Worm (Caenorhabditis elegans) whole organism, L2 larva: Measurements from ENCODE around the gene M18.6.

Source experiments
- C34F6.9 ChIP-seq: fragments of 150-350 bp; optimal IDR thresholded peaks from 2 replicates; lab custom pipeline; 2014; ENCODE audit warnings: missing biosample characterization, missing genetic modification characterization
- F13H6.1 ChIP-seq: sonication (generic microtip); optimal IDR thresholded peaks from 2 replicates; lab custom pipeline; 2016; ENCODE audit warnings: missing genetic modification characterization, missing compliant biosample characterization
- R02D3.7 ChIP-seq: fragments of 150-350 bp; optimal IDR thresholded peaks from 2 replicates; lab custom pipeline; 2014; ENCODE audit warnings: missing biosample characterization, missing genetic modification characterization
- Y55F3AM.14 ChIP-seq: fragments of 200-800 bp; sonication (Bioruptor generic); optimal IDR thresholded peaks from 2 replicates; lab custom pipeline; 2018; ENCODE audit warnings: mild to moderate bottlenecking, missing genetic modification characterization, missing compliant biosample characterization
- ZK546.5 ChIP-seq: sonication (generic microtip); optimal IDR thresholded peaks from 2 replicates; lab custom pipeline; 2017; ENCODE audit warnings: missing biosample characterization, missing genetic modification characterization
- alr-1 ChIP-seq: fragments of 150-350 bp; optimal IDR thresholded peaks from 2 replicates; lab custom pipeline; 2014; ENCODE audit warnings: missing biosample characterization, missing genetic modification characterization
- aly-2 ChIP-seq: fragments of 150-350 bp; optimal IDR thresholded peaks from 2 replicates; lab custom pipeline; 2014; ENCODE audit warnings: missing biosample characterization, missing genetic modification characterization
- ama-1 ChIP-seq: fragments of 150-350 bp; optimal IDR thresholded peaks from 2 replicates; lab custom pipeline; 2018; ENCODE audit warnings: inconsistent platforms
- blmp-1 ChIP-seq: sonication (generic microtip); optimal IDR thresholded peaks from 2 replicates; lab custom pipeline; 2017; ENCODE audit warnings: missing genetic modification characterization, mild to moderate bottlenecking, missing compliant biosample characterization, antibody characterized with exemption, moderate library complexity; ENCODE audit not compliant: insufficient read depth
- ceh-16 ChIP-seq: fragments of 150-350 bp; optimal IDR thresholded peaks from 2 replicates; lab custom pipeline; 2014; ENCODE audit warnings: missing biosample characterization, missing genetic modification characterization
- ceh-82 ChIP-seq: fragments of 150-350 bp; optimal IDR thresholded peaks from 2 replicates; lab custom pipeline; 2014; ENCODE audit warnings: missing biosample characterization, missing genetic modification characterization
- crh-2 ChIP-seq: sonication (generic microtip); optimal IDR thresholded peaks from 2 replicates; lab custom pipeline; 2017; ENCODE audit warnings: missing biosample characterization, missing genetic modification characterization
- elt-1 ChIP-seq: fragments of 150-350 bp; optimal IDR thresholded peaks from 2 replicates; lab custom pipeline; 2014; ENCODE audit warnings: missing biosample characterization, missing genetic modification characterization
- elt-3 ChIP-seq: sonication (generic microtip); optimal IDR thresholded peaks from 2 replicates; lab custom pipeline; 2017; ENCODE audit warnings: missing biosample characterization, missing genetic modification characterization
- fos-1 ChIP-seq: fragments of 150-350 bp; optimal IDR thresholded peaks from 2 replicates; lab custom pipeline; 2014; ENCODE audit warnings: missing biosample characterization, missing genetic modification characterization
- lin-11 ChIP-seq: fragments of 150-350 bp; sonication (generic microtip); optimal IDR thresholded peaks from 2 replicates; lab custom pipeline; 2014; ENCODE audit warnings: missing biosample characterization, missing genetic modification characterization, inconsistent platforms, mixed read lengths
- lin-39 ChIP-seq: fragments of 150-350 bp; optimal IDR thresholded peaks from 2 replicates; lab custom pipeline; 2014; ENCODE audit warnings: missing biosample characterization, missing genetic modification reagents, missing genetic modification characterization
- lsy-2 ChIP-seq, 2 experiments: fragments of 150-350 bp in 1 of 2; sonication (generic microtip) in 1 of 2; optimal IDR thresholded peaks; 2 replicates each; lab custom pipeline; 2014 to 2017; ENCODE audit warnings: missing biosample characterization in 2 of 2, missing genetic modification characterization in 2 of 2
- mab-5 ChIP-seq: fragments of 150-350 bp; optimal IDR thresholded peaks from 2 replicates; lab custom pipeline; 2014; ENCODE audit warnings: missing biosample characterization, missing genetic modification characterization
- mbf-1 ChIP-seq: sonication (generic microtip); optimal IDR thresholded peaks from 2 replicates; lab custom pipeline; 2017; ENCODE audit warnings: missing biosample characterization, missing genetic modification characterization
- mdl-1 ChIP-seq, 2 experiments: fragments of 150-350 bp in 1 of 2; sonication (generic microtip) in 1 of 2; optimal IDR thresholded peaks; 2 replicates each; lab custom pipeline; 2017; ENCODE audit warnings: missing biosample characterization in 2 of 2, missing genetic modification characterization in 2 of 2
- nhr-10 ChIP-seq: sonication (generic microtip); optimal IDR thresholded peaks from 2 replicates; lab custom pipeline; 2017; ENCODE audit warnings: missing biosample characterization, missing genetic modification characterization
- nhr-11 ChIP-seq: fragments of 150-350 bp; optimal IDR thresholded peaks from 2 replicates; lab custom pipeline; 2014; ENCODE audit warnings: missing biosample characterization, missing genetic modification characterization
- nhr-12 ChIP-seq: fragments of 150-350 bp; optimal IDR thresholded peaks from 2 replicates; lab custom pipeline; 2014; ENCODE audit warnings: missing biosample characterization, missing genetic modification characterization
- nhr-129 ChIP-seq: fragments of 150-350 bp; optimal IDR thresholded peaks from 2 replicates; lab custom pipeline; 2014; ENCODE audit warnings: missing biosample characterization, missing genetic modification characterization
- nhr-21 ChIP-seq: fragments of 150-350 bp; optimal IDR thresholded peaks from 2 replicates; lab custom pipeline; 2014; ENCODE audit warnings: missing biosample characterization, missing genetic modification characterization
- nhr-23 ChIP-seq: fragments of 150-350 bp; optimal IDR thresholded peaks from 2 replicates; lab custom pipeline; 2014; ENCODE audit warnings: missing biosample characterization, missing genetic modification reagents, missing genetic modification characterization
- nhr-25 ChIP-seq: fragments of 150-350 bp; sonication (generic microtip); optimal IDR thresholded peaks from 3 replicates; lab custom pipeline; 2014; ENCODE audit warnings: missing biosample characterization, missing genetic modification characterization
- nhr-6 ChIP-seq: fragments of 150-350 bp; optimal IDR thresholded peaks from 2 replicates; lab custom pipeline; 2014; ENCODE audit warnings: missing biosample characterization, missing genetic modification characterization
- nhr-77 ChIP-seq: fragments of 150-350 bp; optimal IDR thresholded peaks from 2 replicates; lab custom pipeline; 2014; ENCODE audit warnings: missing biosample characterization, missing genetic modification characterization
- peb-1 ChIP-seq: fragments of 150-350 bp; optimal IDR thresholded peaks from 2 replicates; lab custom pipeline; 2014; ENCODE audit warnings: missing biosample characterization, missing genetic modification characterization
- sem-4 ChIP-seq: fragments of 150-350 bp; optimal IDR thresholded peaks from 2 replicates; lab custom pipeline; 2014; ENCODE audit warnings: missing biosample characterization, missing genetic modification reagents, missing genetic modification characterization
- skn-1 ChIP-seq: sonication (generic microtip); optimal IDR thresholded peaks from 2 replicates; lab custom pipeline; 2017; ENCODE audit warnings: missing biosample characterization, missing genetic modification characterization
- sma-3 ChIP-seq: sonication (generic microtip); optimal IDR thresholded peaks from 2 replicates; lab custom pipeline; 2016; ENCODE audit warnings: missing genetic modification reagents, missing genetic modification characterization, missing compliant biosample characterization
- unc-39 ChIP-seq: fragments of 150-350 bp; optimal IDR thresholded peaks from 2 replicates; lab custom pipeline; 2014; ENCODE audit warnings: missing biosample characterization, missing genetic modification characterization
- unc-55 ChIP-seq: fragments of 150-350 bp; sonication (generic microtip); optimal IDR thresholded peaks from 3 replicates; lab custom pipeline; 2014; ENCODE audit warnings: missing biosample characterization, missing genetic modification reagents, missing genetic modification characterization
- unc-62 ChIP-seq: fragments of 150-350 bp; optimal IDR thresholded peaks from 2 replicates; lab custom pipeline; 2014; ENCODE audit warnings: missing biosample characterization, missing genetic modification reagents, missing genetic modification characterization
- zag-1 ChIP-seq: fragments of 150-350 bp; optimal IDR thresholded peaks from 2 replicates; lab custom pipeline; 2014; ENCODE audit warnings: missing biosample characterization, missing genetic modification characterization
- ztf-11 ChIP-seq: sonication (generic microtip); optimal IDR thresholded peaks from 2 replicates; lab custom pipeline; 2017; ENCODE audit warnings: missing biosample characterization, missing genetic modification characterization
- ztf-4 ChIP-seq: fragments of 150-350 bp; optimal IDR thresholded peaks from 2 replicates; lab custom pipeline; 2014; ENCODE audit warnings: missing biosample characterization, missing genetic modification characterization

The M18.6 gene

DNA sequence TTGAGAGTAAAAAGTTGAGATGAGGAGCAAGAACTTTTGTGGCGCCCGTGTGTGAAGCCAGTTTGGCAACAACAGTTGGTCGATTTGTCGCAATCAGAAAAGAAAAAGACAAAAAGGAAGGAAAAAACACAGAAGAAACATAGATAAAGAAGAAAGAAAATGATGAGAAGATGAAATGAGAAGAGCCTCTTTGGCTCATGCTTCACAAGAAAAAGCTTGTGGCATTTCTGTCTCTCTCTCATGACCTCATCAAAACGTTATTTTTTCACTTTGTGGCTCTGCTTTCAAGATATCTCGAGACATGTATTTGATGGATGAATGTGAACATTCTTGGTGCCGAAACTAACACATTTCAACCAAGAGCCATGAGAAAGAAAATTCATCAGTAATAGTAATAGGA is 8.1 kb upstream of the M18.6 start:
- TF ChIP-seq F13H6.1 (tag; lab: Kevin White, UChicago): peak; percentile 63
- no peak for TF ChIP-seq lin-11 (tag; lab: Kevin White, UChicago)
- TF ChIP-seq ztf-11 (tag; lab: Kevin White, UChicago): no peak
- TF ChIP-seq sma-3: no peak
- peak; percentile 94 for TF ChIP-seq nhr-129
- TF ChIP-seq ZK546.5 (tag; lab: Kevin White, UChicago): no peak
- TF ChIP-seq nhr-12 (tag; lab: Kevin White, UChicago): no peak
- peak; percentile 35 for TF ChIP-seq C34F6.9 (tag; lab: Kevin White, UChicago)
- no peak for TF ChIP-seq nhr-21 (tag; lab: Kevin White, UChicago)
- peak in 1 of 2 experiments; percentile 23 for TF ChIP-seq lsy-2 (tag; optimal IDR thresholded peaks at IDR 0.05; lab: Kevin White, UChicago)
- TF ChIP-seq, all 48 proteins: peak for 4

DNA sequence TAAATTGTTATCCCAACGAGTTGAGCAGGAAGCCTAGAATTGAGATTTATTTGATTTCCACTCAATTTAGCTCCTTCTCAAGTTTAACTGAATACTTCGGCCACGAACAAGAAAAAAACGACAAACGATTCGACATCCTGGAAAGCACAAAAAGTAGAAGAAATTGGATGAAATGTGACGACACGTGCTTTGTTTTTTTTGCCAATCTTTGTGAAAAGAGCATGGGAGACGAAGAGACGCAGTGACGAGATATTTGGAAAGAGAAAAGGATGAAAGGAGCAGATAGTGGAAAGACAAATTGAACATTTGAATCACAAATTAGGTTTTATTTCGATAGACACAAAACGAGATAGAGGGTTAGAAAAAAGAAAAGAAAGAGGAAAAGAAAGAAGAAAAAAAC is 6.6 kb upstream of the M18.6 start:
- peak; percentile 60 for TF ChIP-seq sem-4 (tag; lab: Kevin White, UChicago)
- peak; percentile 82 for TF ChIP-seq nhr-129
- no peak for TF ChIP-seq unc-39
- TF ChIP-seq lsy-2 (tag; optimal IDR thresholded peaks at IDR 0.05; lab: Kevin White, UChicago): peak in 1 of 2 experiments; percentile 14
- no peak for TF ChIP-seq aly-2 (tag; lab: Kevin White, UChicago)
- TF ChIP-seq C34F6.9 (tag; lab: Kevin White, UChicago): peak; percentile 39
- peak in 1 of 2 experiments; percentile 23 for TF ChIP-seq mdl-1 (tag; optimal IDR thresholded peaks at IDR 0.05; lab: Kevin White, UChicago)

DNA sequence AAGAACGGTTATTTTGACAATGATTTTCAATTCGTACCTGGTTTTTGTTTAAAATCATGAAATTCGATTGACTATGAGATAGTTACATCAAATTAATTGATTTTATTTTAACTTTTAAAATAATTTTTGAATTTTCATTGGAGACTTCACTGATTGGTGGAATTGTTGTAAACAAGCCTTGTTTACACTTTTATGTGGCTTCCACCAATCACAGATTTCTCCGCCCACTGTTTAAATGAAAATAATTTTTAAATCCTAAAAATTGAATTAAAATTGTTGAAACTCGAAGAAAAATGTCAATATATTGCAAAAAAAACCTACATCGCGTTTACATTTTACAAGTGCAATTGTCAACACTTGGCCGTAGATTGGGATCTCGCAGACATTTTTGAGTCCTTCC is 574 bp upstream of the M18.6 start:
- TF ChIP-seq alr-1 (tag; lab: Kevin White, UChicago) (no peak), nhr-23 (tag; lab: Kevin White, UChicago) (no peak), nhr-25 (tag; lab: Kevin White, UChicago) (no peak), lsy-2 (tag; optimal IDR thresholded peaks at IDR 0.05; lab: Kevin White, UChicago) (no peak), unc-55 (GFP tag; lab: Kevin White, UChicago) (no peak), lin-11 (tag; lab: Kevin White, UChicago) (no peak), crh-2 (no peak), zag-1 (tag; lab: Kevin White, UChicago) (no peak), nhr-10 (tag; lab: Kevin White, UChicago) (no peak), Y55F3AM.14 (GFP tag; lab: Kevin White, UChicago) (no peak), R02D3.7 (tag; lab: Kevin White, UChicago) (no peak), nhr-6 (tag; lab: Kevin White, UChicago) (no peak)

DNA sequence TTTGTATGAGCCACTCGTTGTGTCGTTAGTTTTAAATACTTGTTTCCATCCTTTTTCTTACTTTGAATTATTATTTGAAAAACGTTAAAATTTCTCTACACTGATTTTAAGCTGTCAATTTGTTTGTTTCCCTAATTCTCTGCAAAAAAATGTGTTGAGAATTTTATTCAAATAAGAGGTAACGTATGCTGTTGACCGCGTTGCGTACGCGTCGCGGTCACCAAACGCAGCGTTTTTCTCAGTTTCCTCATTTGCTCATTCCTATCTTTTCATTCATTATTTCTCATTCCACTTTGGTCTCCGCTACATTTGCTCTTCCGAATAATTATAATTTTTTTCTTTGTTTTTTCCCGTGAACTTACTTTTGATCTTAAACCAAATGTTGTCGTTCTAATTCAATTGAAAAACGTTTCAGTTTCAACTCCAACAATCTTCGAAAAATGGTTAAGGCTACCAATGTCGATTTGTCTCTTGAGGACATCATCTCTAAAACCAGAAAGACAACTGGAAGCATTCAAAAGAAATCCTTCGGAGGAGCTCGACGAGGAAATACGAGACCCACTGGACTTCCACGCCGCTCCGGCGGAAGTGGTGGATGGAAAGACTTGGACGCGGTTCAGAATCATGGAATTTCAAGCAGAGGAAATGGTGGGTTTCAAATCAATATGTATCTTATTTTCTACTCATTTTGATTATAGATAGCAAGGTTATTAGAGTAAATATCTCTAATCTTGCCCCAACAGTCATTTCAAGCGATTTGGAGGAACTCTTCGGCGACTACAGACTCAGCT is 2.0 kb downstream of the M18.6 start, which contains the start of gene aly-3:
aly-3 (plus strand) TSS at position 409 of the 791 bp plus-strand sequence.
- TF ChIP-seq mbf-1 (tag; lab: Kevin White, UChicago) (no peak), nhr-10 (tag; lab: Kevin White, UChicago) (no peak), nhr-129 (peak; percentile 33), fos-1 (tag; lab: Kevin White, UChicago) (peak; percentile 8), skn-1 (tag; lab: Kevin White, UChicago) (no peak), alr-1 (tag; lab: Kevin White, UChicago) (no peak), mab-5 (tag; lab: Kevin White, UChicago) (no peak), elt-3 (tag; lab: Kevin White, UChicago) (no peak), zag-1 (tag; lab: Kevin White, UChicago) (no peak), F13H6.1 (tag; lab: Kevin White, UChicago) (no peak), ceh-16 (tag; lab: Kevin White, UChicago) (no peak), nhr-11 (tag; lab: Kevin White, UChicago) (no peak), Y55F3AM.14 (GFP tag; lab: Kevin White, UChicago) (no peak), nhr-12 (tag; lab: Kevin White, UChicago) (no peak), sem-4 (tag; lab: Kevin White, UChicago) (no peak), mdl-1 (tag; optimal IDR thresholded peaks at IDR 0.05; lab: Kevin White, UChicago) (no peak), sma-3 (no peak), ceh-82 (tag; lab: Kevin White, UChicago) (no peak), blmp-1 (tag; lab: Kevin White, UChicago) (no peak), unc-62 (GFP tag; lab: Kevin White, UChicago) (no peak), nhr-6 (tag; lab: Kevin White, UChicago) (no peak), ztf-11 (tag; lab: Kevin White, UChicago) (no peak), C34F6.9 (tag; lab: Kevin White, UChicago) (peak; percentile 61), aly-2 (tag; lab: Kevin White, UChicago) (no peak), lin-39 (tag; lab: Kevin White, UChicago) (no peak), elt-1 (no peak), unc-55 (GFP tag; lab: Kevin White, UChicago) (peak; percentile 49), ZK546.5 (tag; lab: Kevin White, UChicago) (no peak), ztf-4 (tag; lab: Kevin White, UChicago) (no peak), nhr-77 (tag; lab: Kevin White, UChicago) (no peak), crh-2 (no peak), ama-1 (lab: Kevin White, UChicago) (no peak), peb-1 (tag; lab: Kevin White, UChicago) (no peak), lsy-2 (tag; optimal IDR thresholded peaks at IDR 0.05; lab: Kevin White, UChicago) (peak in 1 of 2 experiments; percentile 32), unc-39 (no peak)
